Fruit fly (Drosophila melanogaster) whole organism, embryonic: ENCODE data around the gene bnl.

ENCODE experiments used
- ATbp ChIP-seq: fragments of 200-800 bp; sonication (Bioruptor generic); optimal IDR thresholded peaks from 2 replicates; lab custom pipeline; 2017; ENCODE audit warnings: missing biosample characterization, mild to moderate bottlenecking, missing genetic modification characterization, missing genetic modification reagents
- BEAF-32 ChIP-seq: fragments of 200-800 bp; sonication (Bioruptor generic); optimal IDR thresholded peaks from 3 replicates; lab custom pipeline; 2017; ENCODE audit warnings: missing biosample characterization, missing genetic modification characterization, mild to moderate bottlenecking, moderate library complexity, missing genetic modification reagents
- Blimp-1 ChIP-seq: fragments of 200-800 bp; sonication (Bioruptor generic); optimal IDR thresholded peaks from 3 replicates; lab custom pipeline; 2018; ENCODE audit warnings: missing biosample characterization, missing genetic modification characterization, mild to moderate bottlenecking, moderate library complexity, missing genetic modification reagents
- CG10431 ChIP-seq: fragments of 200-800 bp; sonication (Bioruptor generic); optimal IDR thresholded peaks from 3 replicates; lab custom pipeline; 2018; ENCODE audit warnings: missing biosample characterization, mild to moderate bottlenecking, missing genetic modification characterization
- CG10543 ChIP-seq: fragments of 200-800 bp; sonication (Bioruptor generic); optimal IDR thresholded peaks from 3 replicates; lab custom pipeline; 2017; ENCODE audit warnings: missing biosample characterization, mild to moderate bottlenecking, missing genetic modification characterization, moderate library complexity
- CG12219 ChIP-seq: fragments of 200-800 bp; sonication (Bioruptor generic); optimal IDR thresholded peaks from 3 replicates; lab custom pipeline; 2018; ENCODE audit warnings: missing biosample characterization, mild to moderate bottlenecking, missing genetic modification characterization
- CG13296 ChIP-seq: fragments of 200-800 bp; sonication (Bioruptor generic); optimal IDR thresholded peaks from 3 replicates; lab custom pipeline; 2018; ENCODE audit warnings: missing biosample characterization, mild to moderate bottlenecking, missing genetic modification characterization
- CG1529 ChIP-seq: fragments of 200-800 bp; sonication (Bioruptor generic); optimal IDR thresholded peaks from 3 replicates; lab custom pipeline; 2018; ENCODE audit warnings: missing biosample characterization, missing genetic modification characterization
- CG15601 ChIP-seq: fragments of 200-800 bp; sonication (Bioruptor generic); optimal IDR thresholded peaks from 3 replicates; lab custom pipeline; 2019; ENCODE audit warnings: missing biosample characterization, mild to moderate bottlenecking, missing genetic modification characterization, moderate library complexity
- CG15696 ChIP-seq: fragments of 200-800 bp; sonication (Bioruptor generic); optimal IDR thresholded peaks from 2 replicates; lab custom pipeline; 2019; ENCODE audit warnings: missing biosample characterization, mild to moderate bottlenecking, missing genetic modification characterization, moderate library complexity
- CG1603 ChIP-seq: fragments of 200-800 bp; sonication (Bioruptor generic); optimal IDR thresholded peaks from 2 replicates; lab custom pipeline; 2019; ENCODE audit warnings: missing biosample characterization, mild to moderate bottlenecking, missing genetic modification characterization, moderate library complexity
- CG17359 ChIP-seq: fragments of 200-800 bp; sonication (Bioruptor generic); optimal IDR thresholded peaks from 3 replicates; lab custom pipeline; 2018; ENCODE audit warnings: missing biosample characterization, mild to moderate bottlenecking, missing genetic modification characterization, moderate library complexity
- CG17612 ChIP-seq: fragments of 200-800 bp; sonication (Bioruptor generic); IDR thresholded peaks from 2 replicates; pipeline ENCODE4 v1.3.6; 2022; ENCODE audit warnings: missing biosample characterization, missing genetic modification characterization
- CG17912 ChIP-seq: fragments of 200-800 bp; sonication (Bioruptor generic); optimal IDR thresholded peaks from 2 replicates; lab custom pipeline; 2018; ENCODE audit warnings: missing biosample characterization, mild to moderate bottlenecking, missing genetic modification characterization
- CG1792 ChIP-seq: fragments of 200-800 bp; sonication (Bioruptor generic); optimal IDR thresholded peaks from 2 replicates; lab custom pipeline; 2016; ENCODE audit warnings: missing biosample characterization, missing genetic modification characterization
- CG2120 ChIP-seq: fragments of 200-800 bp; sonication (Bioruptor generic); optimal IDR thresholded peaks from 3 replicates; lab custom pipeline; 2016; ENCODE audit warnings: missing biosample characterization, missing genetic modification characterization
- CG2202 ChIP-seq: fragments of 200-800 bp; sonication (Bioruptor generic); optimal IDR thresholded peaks from 2 replicates; lab custom pipeline; 2018; ENCODE audit warnings: missing biosample characterization, mild to moderate bottlenecking, missing genetic modification characterization
- CG2678 ChIP-seq: fragments of 200-800 bp; sonication (Bioruptor generic); optimal IDR thresholded peaks from 3 replicates; lab custom pipeline; 2019; ENCODE audit warnings: missing biosample characterization, mild to moderate bottlenecking, missing genetic modification characterization, moderate library complexity
- CG2875 ChIP-seq: fragments of 200-800 bp; sonication (Bioruptor generic); optimal IDR thresholded peaks from 2 replicates; lab custom pipeline; 2017; ENCODE audit warnings: missing biosample characterization, mild to moderate bottlenecking, missing genetic modification characterization, missing genetic modification reagents
- CG3407 ChIP-seq: fragments of 200-800 bp; sonication (Bioruptor generic); optimal IDR thresholded peaks from 2 replicates; lab custom pipeline; 2018; ENCODE audit warnings: missing biosample characterization, mild to moderate bottlenecking, missing genetic modification characterization
- CG34376 ChIP-seq: fragments of 200-800 bp; sonication (Bioruptor generic); optimal IDR thresholded peaks from 2 replicates; lab custom pipeline; 2018; ENCODE audit warnings: missing biosample characterization, mild to moderate bottlenecking, missing genetic modification characterization
- CG4707 ChIP-seq: fragments of 200-800 bp; sonication (Bioruptor generic); optimal IDR thresholded peaks from 2 replicates; lab custom pipeline; 2018; ENCODE audit warnings: missing biosample characterization, mild to moderate bottlenecking, missing genetic modification characterization, moderate library complexity
- CG6813 ChIP-seq: fragments of 200-800 bp; sonication (Bioruptor generic); optimal IDR thresholded peaks from 2 replicates; lab custom pipeline; 2017; ENCODE audit warnings: missing biosample characterization, missing genetic modification characterization, mild to moderate bottlenecking, moderate library complexity, missing genetic modification reagents
- CG7271 ChIP-seq: fragments of 200-800 bp; sonication (Bioruptor generic); optimal IDR thresholded peaks from 2 replicates; lab custom pipeline; 2018; ENCODE audit warnings: missing biosample characterization, mild to moderate bottlenecking, missing genetic modification characterization, moderate library complexity
- CG8359 ChIP-seq: fragments of 200-800 bp; sonication (Bioruptor generic); optimal IDR thresholded peaks from 2 replicates; lab custom pipeline; 2017; ENCODE audit warnings: missing biosample characterization, mild to moderate bottlenecking, missing genetic modification characterization, borderline replicate concordance
- CG8924 ChIP-seq: fragments of 200-800 bp; optimal IDR thresholded peaks from 3 replicates; lab custom pipeline; 2019; ENCODE audit warnings: missing biosample characterization, mild to moderate bottlenecking, missing genetic modification characterization, moderate library complexity
- CkIIα-i1 ChIP-seq: fragments of 200-800 bp; sonication (Bioruptor generic); IDR thresholded peaks from 2 replicates; pipeline ENCODE4 v1.3.6; 2022; ENCODE audit warnings: missing biosample characterization, missing genetic modification characterization
- CrebB ChIP-seq: fragments of 200-800 bp; sonication (Bioruptor generic); optimal IDR thresholded peaks from 3 replicates; lab custom pipeline; 2018; ENCODE audit warnings: missing biosample characterization, mild to moderate bottlenecking, missing genetic modification characterization
- D ChIP-seq, 2 experiments: fragments of 200-800 bp in 1 of 2; fragments of >200 bp in 1 of 2; sonication (Bioruptor generic) in 1 of 2; optimal IDR thresholded peaks; 2 replicates in 1 of 2; 3 replicates in 1 of 2; lab custom pipeline; 2017; ENCODE audit warnings: mild to moderate bottlenecking in 1 of 2, missing biosample characterization in 1 of 2, missing genetic modification characterization in 1 of 2, missing genetic modification reagents in 1 of 2
- E2f1 ChIP-seq: fragments of 200-800 bp; sonication (Bioruptor generic); IDR thresholded peaks from 2 replicates; pipeline ENCODE4 v1.3.6; 2022; ENCODE audit warnings: missing biosample characterization, missing genetic modification characterization
- Nf-YC ChIP-seq: fragments of 200-800 bp; optimal IDR thresholded peaks from 3 replicates; lab custom pipeline; 2019; ENCODE audit warnings: missing biosample characterization, mild to moderate bottlenecking, missing genetic modification characterization, moderate library complexity
- Optix ChIP-seq: fragments of 200-800 bp; sonication (Bioruptor generic); IDR thresholded peaks from 3 replicates; pipeline ENCODE4 v1.3.6; 2022; ENCODE audit warnings: missing biosample characterization, missing genetic modification characterization
- Sox100B ChIP-seq: fragments of 200-800 bp; sonication (Bioruptor generic); optimal IDR thresholded peaks from 3 replicates; lab custom pipeline; 2018; ENCODE audit warnings: missing biosample characterization, mild to moderate bottlenecking, missing genetic modification characterization
- Spps ChIP-seq: fragments of 200-800 bp; sonication (Bioruptor generic); optimal IDR thresholded peaks from 2 replicates; lab custom pipeline; 2018; ENCODE audit warnings: missing biosample characterization, mild to moderate bottlenecking, missing genetic modification characterization
- Stat92E ChIP-seq, 3 experiments: fragments of >200 bp in 2 of 3; fragments of 200-800 bp in 1 of 3; sonication (Bioruptor generic) in 1 of 3; optimal IDR thresholded peaks; 2 replicates each; lab custom pipeline; 2017 to 2019; ENCODE audit warnings: missing biosample characterization in 3 of 3, missing genetic modification characterization in 3 of 3, mild to moderate bottlenecking in 1 of 3, moderate library complexity in 1 of 3
- Xrp1 ChIP-seq: fragments of 200-800 bp; sonication (Bioruptor generic); IDR thresholded peaks from 2 replicates; pipeline ENCODE4 v1.3.6; 2022; ENCODE audit warnings: missing biosample characterization, missing genetic modification characterization
- ap ChIP-seq: fragments of 200-800 bp; sonication (Bioruptor generic); IDR thresholded peaks from 2 replicates; pipeline ENCODE4 v1.3.6; 2022; ENCODE audit warnings: missing biosample characterization, missing genetic modification characterization
- bsh ChIP-seq, 2 experiments: fragments of 200-800 bp; sonication (Bioruptor generic); optimal IDR thresholded peaks; 2 replicates each; lab custom pipeline; 2017 to 2018; ENCODE audit warnings: mild to moderate bottlenecking in 2 of 2, missing biosample characterization in 2 of 2, missing genetic modification characterization in 2 of 2, moderate library complexity in 1 of 2
- chif ChIP-seq, 2 experiments: fragments of 200-800 bp; sonication (Bioruptor generic); optimal IDR thresholded peaks; 3 replicates each; lab custom pipeline; 2016; ENCODE audit warnings: missing biosample characterization in 2 of 2, missing genetic modification characterization in 2 of 2
- dmrt11E ChIP-seq: fragments of 200-800 bp; sonication (Bioruptor generic); optimal IDR thresholded peaks from 3 replicates; lab custom pipeline; 2018; ENCODE audit warnings: missing biosample characterization, mild to moderate bottlenecking, missing genetic modification characterization, moderate library complexity
- eve ChIP-seq, 2 experiments: fragments of >200 bp; optimal IDR thresholded peaks; 2 replicates each; lab custom pipeline; 2017; ENCODE audit warnings: missing biosample characterization in 2 of 2, missing genetic modification characterization in 2 of 2
- fd64A ChIP-seq: fragments of 200-800 bp; sonication (Bioruptor generic); optimal IDR thresholded peaks from 3 replicates; lab custom pipeline; 2018; ENCODE audit warnings: missing biosample characterization, mild to moderate bottlenecking, missing genetic modification characterization
- insv ChIP-seq, 2 experiments: fragments of 200-800 bp; sonication (Bioruptor generic); optimal IDR thresholded peaks; 3 replicates each; lab custom pipeline; 2016 to 2018; ENCODE audit warnings: missing biosample characterization in 2 of 2, missing genetic modification characterization in 2 of 2
- sc ChIP-seq, 3 experiments: fragments of >200 bp in 2 of 3; fragments of 200-800 bp in 1 of 3; sonication (Bioruptor generic) in 1 of 3; optimal IDR thresholded peaks; 2 replicates in 2 of 3; 3 replicates in 1 of 3; lab custom pipeline; 2017; ENCODE audit warnings: mild to moderate bottlenecking in 1 of 3, missing biosample characterization in 1 of 3, missing genetic modification characterization in 1 of 3, missing genetic modification reagents in 1 of 3
- tap ChIP-seq: fragments of 200-800 bp; optimal IDR thresholded peaks from 3 replicates; lab custom pipeline; 2019; ENCODE audit warnings: missing biosample characterization, mild to moderate bottlenecking, missing genetic modification characterization, moderate library complexity
- tup ChIP-seq: fragments of 200-800 bp; sonication (Bioruptor generic); optimal IDR thresholded peaks from 2 replicates; lab custom pipeline; 2016; ENCODE audit warnings: missing biosample characterization, mild to moderate bottlenecking, missing genetic modification characterization, moderate library complexity

bnl gene

dm6 chr3R:19824480-19824879, 12.1 kb downstream of the bnl start (continued):
- TF ChIP-seq Sox100B (GFP tag; lab: Kevin White, UChicago) (peak; percentile 14), eve (GFP tag; optimal IDR thresholded peaks at IDR 0.05; lab: Kevin White, UChicago) (peak in 1 of 2 experiments; percentile 8), Xrp1 (GFP tag; lab: Robert Waterston, UW) (0 out of 2 replicates have a peak, but pooled peaks have one; percentile 11)

- peak; percentile 11 for TF ChIP-seq tap
- no peak for TF ChIP-seq CG15696 (tag; lab: Kevin White, UChicago)
- TF ChIP-seq Optix (GFP tag; lab: Robert Waterston, UW), result no peak
- TF ChIP-seq E2f1, result no peak
- no peak for TF ChIP-seq CG10543
- peak; percentile 19 for TF ChIP-seq CG3407 (GFP tag; lab: Kevin White, UChicago)
- no peak for TF ChIP-seq CG1529
- no peak for TF ChIP-seq CG2120 (GFP tag; lab: Kevin White, UChicago)
- TF ChIP-seq insv (GFP tag; optimal IDR thresholded peaks at IDR 0.05; lab: Kevin White, UChicago), result no peak
- no peak for TF ChIP-seq D (optimal IDR thresholded peaks at IDR 0.05; lab: Kevin White, UChicago)
- no peak for TF ChIP-seq D (GFP tag; optimal IDR thresholded peaks at IDR 0.05; lab: Kevin White, UChicago)
- TF ChIP-seq Sox100B (GFP tag; lab: Kevin White, UChicago), result no peak
- TF ChIP-seq CG4707 (GFP tag; lab: Kevin White, UChicago), result peak; percentile 28
- peak; percentile 29 for TF ChIP-seq CG6813 (GFP tag; lab: Kevin White, UChicago)
- TF ChIP-seq CG15601 (tag; lab: Kevin White, UChicago), result peak; percentile 57
- TF ChIP-seq fd64A (GFP tag; lab: Kevin White, UChicago), result peak; percentile 29
- TF ChIP-seq ATbp (GFP tag; lab: Kevin White, UChicago), result peak; percentile 33
- TF ChIP-seq CG17359 (tag; lab: Kevin White, UChicago), result peak; percentile 0
- TF ChIP-seq CkIIα-i1 (GFP tag; lab: Robert Waterston, UW), result no peak
- TF ChIP-seq dmrt11E (tag; lab: Kevin White, UChicago), result peak; percentile 14
- peak; percentile 18 for TF ChIP-seq CG1603 (tag; lab: Kevin White, UChicago)
- peak; percentile 98 for TF ChIP-seq Blimp-1
- no peak for TF ChIP-seq CG34376 (GFP tag; lab: Kevin White, UChicago)
- no peak for TF ChIP-seq sc (optimal IDR thresholded peaks at IDR 0.05; lab: Kevin White, UChicago)
- peak; percentile 7 for TF ChIP-seq sc (GFP tag; optimal IDR thresholded peaks at IDR 0.05; lab: Kevin White, UChicago)
- TF ChIP-seq CG1792, result no peak
- TF ChIP-seq CrebB (tag; lab: Kevin White, UChicago), result no peak
- TF ChIP-seq CG17912 (GFP tag; lab: Kevin White, UChicago), result no peak
- no peak for TF ChIP-seq tup (GFP tag; lab: Kevin White, UChicago)
- TF ChIP-seq CG10431, result peak; percentile 2
- TF ChIP-seq CG8359, result peak; percentile 20
- TF ChIP-seq CG2678 (tag; lab: Kevin White, UChicago), result peak; percentile 22
- peak; percentile 37 for TF ChIP-seq Spps (tag; lab: Kevin White, UChicago)
- TF ChIP-seq BEAF-32, result no peak
- TF ChIP-seq CG7271 (tag; lab: Kevin White, UChicago), result peak; percentile 9
- no peak for TF ChIP-seq CG13296
- peak; percentile 9 for TF ChIP-seq CG2875 (GFP tag; lab: Kevin White, UChicago)
- no peak for TF ChIP-seq CG17612 (GFP tag; lab: Robert Waterston, UW)
- peak in 1 of 3 experiments; percentile 54 for TF ChIP-seq Stat92E (GFP tag; optimal IDR thresholded peaks at IDR 0.05; lab: Kevin White, UChicago)
- peak; percentile 26 for TF ChIP-seq CG12219 (GFP tag; lab: Kevin White, UChicago)
- TF ChIP-seq bsh (GFP tag; optimal IDR thresholded peaks at IDR 0.05; lab: Kevin White, UChicago), result peak in 1 of 2 experiments; percentile 45
- TF ChIP-seq chif (GFP tag; optimal IDR thresholded peaks at IDR 0.05; lab: Kevin White, UChicago), result no peak
- TF ChIP-seq CG8924 (tag; lab: Kevin White, UChicago), result no peak
- TF ChIP-seq Nf-YC (tag; lab: Kevin White, UChicago), result no peak
- TF ChIP-seq ap (GFP tag; lab: Robert Waterston, UW), result no peak
- TF ChIP-seq CG2202 (tag; lab: Kevin White, UChicago), result peak; percentile 17
Measured at dm6 chr3R:19822138-19822537, 14.5 kb downstream of the bnl start.
